Worm (Caenorhabditis elegans): Measurements from ENCODE around the gene F52H3.6.

DNA sequence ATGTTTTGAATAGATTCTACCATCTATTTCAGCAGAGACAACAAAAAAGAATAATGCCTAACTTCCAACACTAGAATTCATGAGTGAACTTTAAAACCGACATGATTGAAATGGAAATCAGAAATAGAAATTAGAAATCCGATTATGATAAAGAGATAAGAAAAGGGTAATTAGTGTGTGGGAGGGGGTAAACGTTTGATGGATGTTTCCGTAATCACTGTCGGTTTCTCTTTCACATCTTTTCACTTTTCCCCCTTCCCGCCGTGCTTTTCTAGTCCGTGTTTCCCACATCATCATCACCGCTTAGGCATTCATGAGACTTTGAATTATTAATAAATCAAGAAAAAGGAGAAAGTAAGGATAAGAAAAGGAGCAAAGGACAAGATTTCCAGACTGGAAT is 17.4 kb upstream of the F52H3.6 start:
- TF ChIP-seq egl-27 (tag; optimal IDR thresholded peaks at IDR 0.05): no peak
- no peak for TF ChIP-seq F13H6.1 (tag; optimal IDR thresholded peaks at IDR 0.05)
- no peak for TF ChIP-seq ceh-82 (tag; optimal IDR thresholded peaks at IDR 0.05)
- no peak for TF ChIP-seq elt-3 (tag; optimal IDR thresholded peaks at IDR 0.05)
- no peak for TF ChIP-seq crh-2 (tag; optimal IDR thresholded peaks at IDR 0.05)

All from whole organism, L2 larva.